Fruit fly (Drosophila melanogaster) whole organism, embryonic: ENCODE data around the gene CG5104.
A peak's percentile ranks its signal among the peaks of the same experiment; 100 is the strongest.

Experiments used
- ATbp ChIP-seq: fragments of 200-800 bp; sonication (Bioruptor generic); optimal IDR thresholded peaks from 2 replicates; lab custom pipeline; 2017; ENCODE audit warnings: missing biosample characterization, mild to moderate bottlenecking, missing genetic modification characterization, missing genetic modification reagents
- Adf1 ChIP-seq: fragments of 200-800 bp; sonication (Bioruptor generic); IDR thresholded peaks from 2 replicates; pipeline ENCODE4 v1.3.6; 2022; ENCODE audit warnings: missing biosample characterization, missing genetic modification characterization
- Asciz ChIP-seq: fragments of 200-800 bp; sonication (Bioruptor generic); optimal IDR thresholded peaks from 2 replicates; lab custom pipeline; 2017; ENCODE audit warnings: missing biosample characterization, mild to moderate bottlenecking, missing genetic modification characterization, missing genetic modification reagents
- Blimp-1 ChIP-seq: fragments of 200-800 bp; sonication (Bioruptor generic); optimal IDR thresholded peaks from 3 replicates; lab custom pipeline; 2018; ENCODE audit warnings: missing biosample characterization, missing genetic modification characterization, mild to moderate bottlenecking, moderate library complexity, missing genetic modification reagents
- CG10147 ChIP-seq: fragments of 200-800 bp; sonication (Bioruptor generic); optimal IDR thresholded peaks from 2 replicates; lab custom pipeline; 2019; ENCODE audit warnings: missing biosample characterization, mild to moderate bottlenecking, missing genetic modification characterization, moderate library complexity
- CG10462 ChIP-seq: fragments of 200-800 bp; sonication (Bioruptor generic); optimal IDR thresholded peaks from 2 replicates; lab custom pipeline; 2016; ENCODE audit warnings: missing biosample characterization, missing genetic modification characterization
- CG13624 ChIP-seq: fragments of 200-800 bp; sonication (Bioruptor generic); optimal IDR thresholded peaks from 2 replicates; lab custom pipeline; 2016; ENCODE audit warnings: missing biosample characterization, missing genetic modification characterization
- CG14860 ChIP-seq: fragments of 200-800 bp; sonication (Bioruptor generic); IDR thresholded peaks from 3 replicates; pipeline ENCODE4 v1.3.6; 2022; ENCODE audit warnings: missing biosample characterization, missing genetic modification characterization; ENCODE audit not compliant: partially characterized antibody
- CG16863 ChIP-seq: fragments of 200-800 bp; sonication (Bioruptor generic); optimal IDR thresholded peaks from 3 replicates; lab custom pipeline; 2016; ENCODE audit warnings: missing biosample characterization, missing genetic modification characterization
- CG17568 ChIP-seq: fragments of 200-800 bp; sonication (Bioruptor generic); optimal IDR thresholded peaks from 2 replicates; lab custom pipeline; 2018; ENCODE audit warnings: missing biosample characterization, mild to moderate bottlenecking, missing genetic modification characterization, moderate library complexity
- CG18011 ChIP-seq: fragments of 200-800 bp; sonication (Bioruptor generic); optimal IDR thresholded peaks from 2 replicates; lab custom pipeline; 2017; ENCODE audit warnings: missing biosample characterization, missing genetic modification characterization, mild to moderate bottlenecking, moderate library complexity, missing genotype
- CG1832 ChIP-seq: fragments of 200-800 bp; sonication (Bioruptor generic); optimal IDR thresholded peaks from 2 replicates; lab custom pipeline; 2017; ENCODE audit warnings: missing biosample characterization, mild to moderate bottlenecking, missing genetic modification characterization, inconsistent platforms
- CG34376 ChIP-seq: fragments of 200-800 bp; sonication (Bioruptor generic); optimal IDR thresholded peaks from 2 replicates; lab custom pipeline; 2018; ENCODE audit warnings: missing biosample characterization, mild to moderate bottlenecking, missing genetic modification characterization
- CG34422 ChIP-seq: fragments of 200-800 bp; sonication (Bioruptor generic); IDR thresholded peaks from 3 replicates; pipeline ENCODE4 v1.3.6; 2022; ENCODE audit warnings: missing biosample characterization, missing genetic modification characterization
- CG6254 ChIP-seq: fragments of 200-800 bp; sonication (Bioruptor generic); optimal IDR thresholded peaks from 3 replicates; lab custom pipeline; 2017; ENCODE audit warnings: mild to moderate bottlenecking, missing biosample characterization, missing genetic modification reagents, missing genetic modification characterization
- CG6813 ChIP-seq: fragments of 200-800 bp; sonication (Bioruptor generic); optimal IDR thresholded peaks from 2 replicates; lab custom pipeline; 2017; ENCODE audit warnings: missing biosample characterization, missing genetic modification characterization, mild to moderate bottlenecking, moderate library complexity, missing genetic modification reagents
- CG6854 ChIP-seq: fragments of 200-800 bp; sonication (Bioruptor generic); optimal IDR thresholded peaks from 3 replicates; lab custom pipeline; 2017; ENCODE audit warnings: missing biosample characterization, mild to moderate bottlenecking, missing genetic modification characterization
- CG8290 ChIP-seq, 3 experiments: fragments of 200-800 bp; sonication (Bioruptor generic); optimal IDR thresholded peaks; 2 replicates each; lab custom pipeline; 2016 to 2019; ENCODE audit warnings: missing biosample characterization in 3 of 3, missing genetic modification characterization in 3 of 3, mild to moderate bottlenecking in 2 of 3, moderate library complexity in 1 of 3
- Dref ChIP-seq: fragments of 200-800 bp; sonication (Bioruptor generic); IDR thresholded peaks from 2 replicates; pipeline ENCODE4 v1.3.6; 2022; ENCODE audit warnings: missing biosample characterization, missing genetic modification characterization
- Eip74EF ChIP-seq, 2 experiments: fragments of 200-800 bp in 1 of 2; fragments of >200 bp in 1 of 2; sonication (Bioruptor generic) in 1 of 2; optimal IDR thresholded peaks; 2 replicates each; lab custom pipeline; 2017 to 2019; ENCODE audit warnings: missing biosample characterization in 2 of 2, missing genetic modification characterization in 2 of 2, mild to moderate bottlenecking in 1 of 2, moderate library complexity in 1 of 2
- Fer1 ChIP-seq: fragments of 200-800 bp; sonication (Bioruptor generic); optimal IDR thresholded peaks from 2 replicates; lab custom pipeline; 2017; ENCODE audit warnings: missing biosample characterization, mild to moderate bottlenecking, missing genetic modification characterization
- Fer3 ChIP-seq: fragments of 200-800 bp; sonication (Bioruptor generic); optimal IDR thresholded peaks from 2 replicates; lab custom pipeline; 2018; ENCODE audit warnings: missing biosample characterization, mild to moderate bottlenecking, missing genetic modification characterization, moderate library complexity
- Gug ChIP-seq: fragments of 200-800 bp; sonication (Bioruptor generic); IDR thresholded peaks from 4 replicates; pipeline ENCODE4 v1.3.6; 2022; ENCODE audit warnings: missing biosample characterization, missing genetic modification characterization
- Hsf ChIP-seq: fragments of 200-800 bp; sonication (Bioruptor generic); optimal IDR thresholded peaks from 3 replicates; lab custom pipeline; 2016; ENCODE audit warnings: missing biosample characterization, missing genetic modification characterization
- Meics ChIP-seq: fragments of 200-800 bp; sonication (Bioruptor generic); optimal IDR thresholded peaks from 2 replicates; lab custom pipeline; 2017; ENCODE audit warnings: missing biosample characterization, mild to moderate bottlenecking, missing genetic modification characterization
- NFAT ChIP-seq: fragments of 200-800 bp; sonication (Bioruptor generic); IDR thresholded peaks from 2 replicates; pipeline ENCODE4 v1.3.6; 2022; ENCODE audit warnings: missing biosample characterization, missing genetic modification characterization
- Nf-YA ChIP-seq: fragments of 200-800 bp; sonication (Bioruptor generic); IDR thresholded peaks from 2 replicates; pipeline ENCODE4 v1.3.6; 2022; ENCODE audit warnings: missing biosample characterization, missing genetic modification characterization
- Tbp ChIP-seq: fragments of >200 bp; optimal IDR thresholded peaks from 2 replicates; lab custom pipeline; 2018; ENCODE audit warnings: missing biosample characterization, missing genetic modification characterization
- ase ChIP-seq: fragments of 200-800 bp; sonication (Bioruptor generic); IDR thresholded peaks from 3 replicates; pipeline ENCODE4 v1.3.6; 2022; ENCODE audit warnings: missing biosample characterization, missing genetic modification characterization
- az2 ChIP-seq: fragments of 200-800 bp; sonication (Bioruptor generic); optimal IDR thresholded peaks from 3 replicates; lab custom pipeline; 2016; ENCODE audit warnings: missing biosample characterization, missing genetic modification characterization
- cato ChIP-seq: fragments of 200-800 bp; sonication (Bioruptor generic); optimal IDR thresholded peaks from 2 replicates; lab custom pipeline; 2016; ENCODE audit warnings: missing biosample characterization, missing genetic modification characterization, borderline replicate concordance
- disco-r ChIP-seq: fragments of 200-800 bp; sonication (Bioruptor generic); optimal IDR thresholded peaks from 2 replicates; lab custom pipeline; 2016; ENCODE audit warnings: missing biosample characterization, missing genetic modification characterization
- eve ChIP-seq, 2 experiments: fragments of >200 bp; optimal IDR thresholded peaks; 2 replicates each; lab custom pipeline; 2017; ENCODE audit warnings: missing biosample characterization in 2 of 2, missing genetic modification characterization in 2 of 2
- gem ChIP-seq: fragments of 200-800 bp; sonication (Bioruptor generic); optimal IDR thresholded peaks from 2 replicates; lab custom pipeline; 2019; ENCODE audit warnings: missing biosample characterization, mild to moderate bottlenecking, missing genetic modification characterization, moderate library complexity
- grau ChIP-seq: fragments of 200-800 bp; optimal IDR thresholded peaks from 3 replicates; lab custom pipeline; 2019; ENCODE audit warnings: missing biosample characterization, mild to moderate bottlenecking, missing genetic modification characterization, moderate library complexity
- h ChIP-seq: fragments of >200 bp; optimal IDR thresholded peaks from 2 replicates; lab custom pipeline; 2017
- her ChIP-seq: fragments of 200-800 bp; sonication (Bioruptor generic); optimal IDR thresholded peaks from 2 replicates; lab custom pipeline; 2016; ENCODE audit warnings: missing biosample characterization, missing genetic modification characterization
- luna ChIP-seq: fragments of 200-800 bp; sonication (Bioruptor generic); optimal IDR thresholded peaks from 2 replicates; lab custom pipeline; 2016; ENCODE audit warnings: missing biosample characterization, missing genetic modification characterization
- odd ChIP-seq: fragments of 200-800 bp; sonication (Bioruptor generic); optimal IDR thresholded peaks from 2 replicates; lab custom pipeline; 2017; ENCODE audit warnings: missing biosample characterization, mild to moderate bottlenecking, missing genetic modification characterization
- sc ChIP-seq, 3 experiments: fragments of >200 bp in 2 of 3; fragments of 200-800 bp in 1 of 3; sonication (Bioruptor generic) in 1 of 3; optimal IDR thresholded peaks; 2 replicates in 2 of 3; 3 replicates in 1 of 3; lab custom pipeline; 2017; ENCODE audit warnings: mild to moderate bottlenecking in 1 of 3, missing biosample characterization in 1 of 3, missing genetic modification characterization in 1 of 3, missing genetic modification reagents in 1 of 3
- sens ChIP-seq: fragments of 200-800 bp; sonication (Bioruptor generic); peaks from one replicate; lab custom pipeline; 2016; ENCODE audit warnings: missing biosample characterization, missing genetic modification characterization
- so ChIP-seq: fragments of 200-800 bp; sonication (Bioruptor generic); IDR thresholded peaks from 3 replicates; pipeline ENCODE4 v1.3.6; 2022; ENCODE audit warnings: missing biosample characterization, missing genetic modification characterization
- sqz ChIP-seq: fragments of 200-800 bp; sonication (Bioruptor generic); optimal IDR thresholded peaks from 3 replicates; lab custom pipeline; 2018; ENCODE audit warnings: missing biosample characterization, mild to moderate bottlenecking, missing genetic modification characterization
- sr ChIP-seq: fragments of 200-800 bp; sonication (Bioruptor generic); IDR thresholded peaks from 3 replicates; pipeline ENCODE4 v1.3.6; 2022; ENCODE audit warnings: missing biosample characterization, missing genetic modification characterization
- tup ChIP-seq: fragments of 200-800 bp; sonication (Bioruptor generic); optimal IDR thresholded peaks from 2 replicates; lab custom pipeline; 2016; ENCODE audit warnings: missing biosample characterization, mild to moderate bottlenecking, missing genetic modification characterization, moderate library complexity
- zen2 ChIP-seq: fragments of 200-800 bp; sonication (Bioruptor generic); IDR thresholded peaks from 3 replicates; pipeline ENCODE4 v1.3.6; 2022; ENCODE audit warnings: missing biosample characterization, missing genetic modification characterization; ENCODE audit not compliant: partially characterized antibody
- zf30C ChIP-seq: fragments of 200-800 bp; sonication (Bioruptor generic); optimal IDR thresholded peaks from 3 replicates; lab custom pipeline; 2018; ENCODE audit warnings: missing biosample characterization, mild to moderate bottlenecking, missing genetic modification characterization

The CG5104 gene

dm6 chr3L:20540182-20540974, 19.6 kb downstream of the CG5104 start, which contains the start of gene Rcd2 (continued):
- TF ChIP-seq sc (optimal IDR thresholded peaks at IDR 0.05; lab: Kevin White, UChicago) = no peak
- no peak for TF ChIP-seq sc (GFP tag; optimal IDR thresholded peaks at IDR 0.05; lab: Kevin White, UChicago)
- TF ChIP-seq sr (GFP tag; lab: Robert Waterston, UW) = no peak
- peak; percentile 93 for TF ChIP-seq gem (tag; lab: Kevin White, UChicago)
- peak; percentile 91 for TF ChIP-seq Asciz (GFP tag; lab: Kevin White, UChicago)
- peak; percentile 93 for TF ChIP-seq CG10147 (GFP tag; lab: Kevin White, UChicago)
- peak; percentile 94 for TF ChIP-seq sens (GFP tag; lab: Kevin White, UChicago)
- TF ChIP-seq Adf1 (GFP tag; lab: Robert Waterston, UW) = peak; percentile 50; the same call in 1 of the 2 replicates
- TF ChIP-seq tup = no peak
- TF ChIP-seq luna = no peak
- TF ChIP-seq ATbp (GFP tag; lab: Kevin White, UChicago) = peak; percentile 26
- no peak for TF ChIP-seq Tbp (GFP tag; lab: Kevin White, UChicago)
- TF ChIP-seq Fer3 (tag; lab: Kevin White, UChicago) = peak; percentile 93
- no peak for TF ChIP-seq CG1832 (GFP tag; lab: Kevin White, UChicago)
- TF ChIP-seq CG6854 (GFP tag; lab: Kevin White, UChicago) = peak; percentile 92
- 0 out of 3 replicates have a peak, but pooled peaks have one; percentile 63 for TF ChIP-seq CG34422 (GFP tag; lab: Robert Waterston, UW)
- peak; percentile 93 for TF ChIP-seq Meics
- peak; percentile 38 for TF ChIP-seq az2 (GFP tag; lab: Kevin White, UChicago)
- TF ChIP-seq NFAT = peak; percentile 65; the same call in 1 of the 2 replicates
- peak; percentile 60 for TF ChIP-seq CG6254 (GFP tag; lab: Kevin White, UChicago)
- TF ChIP-seq her (GFP tag; lab: Kevin White, UChicago) = no peak
- TF ChIP-seq Blimp-1 = peak; percentile 68
- no peak for TF ChIP-seq CG16863 (GFP tag; lab: Kevin White, UChicago)
- no peak for TF ChIP-seq Gug (GFP tag; lab: Robert Waterston, UW)
- TF ChIP-seq ase (GFP tag; lab: Robert Waterston, UW) = peak; percentile 55; the same call in 1 of the 3 replicates
- peak; percentile 88 for TF ChIP-seq CG14860 (GFP tag; lab: Robert Waterston, UW)
- peak; percentile 82 for TF ChIP-seq so (GFP tag; lab: Robert Waterston, UW)
- TF ChIP-seq CG17568 (GFP tag; lab: Kevin White, UChicago) = peak; percentile 85
- TF ChIP-seq CG8290 (GFP tag; optimal IDR thresholded peaks at IDR 0.05; lab: Kevin White, UChicago) = peak; percentile 2
- peak; percentile 7 to 88 for TF ChIP-seq CG8290 (tag; optimal IDR thresholded peaks at IDR 0.05; lab: Kevin White, UChicago)
- no peak for TF ChIP-seq zf30C (GFP tag; lab: Kevin White, UChicago)
- peak in 1 of 2 experiments; percentile 47 for TF ChIP-seq eve (GFP tag; optimal IDR thresholded peaks at IDR 0.05; lab: Kevin White, UChicago)
- TF ChIP-seq disco-r (GFP tag; lab: Kevin White, UChicago) = no peak
- TF ChIP-seq CG13624 (GFP tag; lab: Kevin White, UChicago) = peak; percentile 95
- peak; percentile 39 for TF ChIP-seq Hsf
- peak in 1 of 2 experiments; percentile 92 for TF ChIP-seq Eip74EF (GFP tag; optimal IDR thresholded peaks at IDR 0.05; lab: Kevin White, UChicago)
- TF ChIP-seq Dref = peak; percentile 82
- no peak for TF ChIP-seq h (lab: Kevin White, UChicago)
- peak; percentile 92 for TF ChIP-seq grau (tag; lab: Kevin White, UChicago)
- peak; percentile 51; the same call in 1 of the 2 replicates for TF ChIP-seq Nf-YA (GFP tag; lab: Robert Waterston, UW)
- TF ChIP-seq CG10462 (GFP tag; lab: Kevin White, UChicago) = peak; percentile 12
- TF ChIP-seq CG6813 (GFP tag; lab: Kevin White, UChicago) = peak; percentile 73
- TF ChIP-seq CG18011 (GFP tag; lab: Kevin White, UChicago) = peak; percentile 50
- peak; percentile 90 for TF ChIP-seq CG34376 (GFP tag; lab: Kevin White, UChicago)
- peak; percentile 88 for TF ChIP-seq odd
- peak; percentile 71 for TF ChIP-seq sqz (GFP tag; lab: Kevin White, UChicago)
- TF ChIP-seq cato = no peak
- TF ChIP-seq Fer1 = peak; percentile 91
- TF ChIP-seq zen2 = peak; percentile 93
